Fruit fly (Drosophila melanogaster): ENCODE results near the gene CG14325.
A peak's percentile ranks its signal among the peaks of the same experiment; 100 is the strongest.

CG14325 gene

dm6 chr3R:17624968-17625367, 2.0 kb upstream of the CG14325 start, which contains the start of gene AttD:
AttD (plus strand) TSS chr3R:17625268.
- no peak for TF ChIP-seq Taf1 (GFP tag; IDR thresholded peaks at IDR 0.05)
- no peak for TF ChIP-seq ham (GFP tag; IDR thresholded peaks at IDR 0.05)
- no peak for TF ChIP-seq da (GFP tag; optimal IDR thresholded peaks at IDR 0.05)
- TF ChIP-seq PHDP (tag; optimal IDR thresholded peaks at IDR 0.05) = no peak
- TF ChIP-seq vnd (GFP tag; IDR thresholded peaks at IDR 0.05; ENCODE audit: partially characterized antibody) = no peak; the same call in 2 of the 3 replicates
- no peak for TF ChIP-seq CG2678 (tag; optimal IDR thresholded peaks at IDR 0.05)
- TF ChIP-seq unpg (GFP tag; optimal IDR thresholded peaks at IDR 0.05) = no peak
- no peak for TF ChIP-seq zf30C (GFP tag; optimal IDR thresholded peaks at IDR 0.05)

dm6 chr3R:17630417-17630816, 3.5 kb downstream of the CG14325 start, which contains the start of gene CG43175:
CG43175 (plus strand) TSS chr3R:17630717.
- TF ChIP-seq CG10274 (GFP tag; optimal IDR thresholded peaks at IDR 0.05) (no peak), CG2129 (GFP tag; IDR thresholded peaks at IDR 0.05; ENCODE audit: partially characterized antibody) (no peak), Mrtf (GFP tag; IDR thresholded peaks at IDR 0.05) (no peak), p53 (GFP tag; optimal IDR thresholded peaks at IDR 0.05) (no peak)

dm6 chr3R:17631176-17631865, 4.4 kb downstream of the CG14325 start:
- TF ChIP-seq Dbx (GFP tag; IDR thresholded peaks at IDR 0.05) (no peak), CG1603 (tag; optimal IDR thresholded peaks at IDR 0.05) (no peak), CG11504 (tag; optimal IDR thresholded peaks at IDR 0.05) (peak; percentile 33), Hmx (GFP tag; optimal IDR thresholded peaks at IDR 0.05) (no peak), CG6791 (GFP tag; IDR thresholded peaks at IDR 0.05; ENCODE audit: partially characterized antibody) (peak; percentile 20; the same call in 1 of the 3 replicates), Trl (optimal IDR thresholded peaks at IDR 0.05) (no peak), Trl (GFP tag; optimal IDR thresholded peaks at IDR 0.05) (no peak), ap (GFP tag; IDR thresholded peaks at IDR 0.05) (no peak), CG4282 (GFP tag; optimal IDR thresholded peaks at IDR 0.05) (no peak), CG7839 (tag; optimal IDR thresholded peaks at IDR 0.05) (peak; percentile 10), Oaz (GFP tag; IDR thresholded peaks at IDR 0.05) (no peak), CG10267 (tag; optimal IDR thresholded peaks at IDR 0.05) (no peak), CG7963 (GFP tag; IDR thresholded peaks at IDR 0.05; ENCODE audit: partially characterized antibody) (no peak), sens-2 (GFP tag; IDR thresholded peaks at IDR 0.05) (no peak), CG10959 (GFP tag; IDR thresholded peaks at IDR 0.05) (no peak), CG4854 (GFP tag; optimal IDR thresholded peaks at IDR 0.05) (no peak), HLH4C (GFP tag; IDR thresholded peaks at IDR 0.05; ENCODE audit: partially characterized antibody) (no peak), ATbp (GFP tag; optimal IDR thresholded peaks at IDR 0.05) (no peak), CG10321 (GFP tag; IDR thresholded peaks at IDR 0.05) (no peak), NC2β (GFP tag; optimal IDR thresholded peaks at IDR 0.05) (no peak), ems (GFP tag; optimal IDR thresholded peaks at IDR 0.05) (no peak), Side (GFP tag; optimal IDR thresholded peaks at IDR 0.05) (no peak), fd102C (GFP tag; optimal IDR thresholded peaks at IDR 0.05) (no peak), CG42726 (GFP tag; IDR thresholded peaks at IDR 0.05; ENCODE audit: partially characterized antibody) (0 out of 2 replicates have a peak, but pooled peaks have one; percentile 22), Antp (GFP tag; optimal IDR thresholded peaks at IDR 0.05) (no peak), fd3F (GFP tag; optimal IDR thresholded peaks at IDR 0.05) (no peak), CG17359 (tag; optimal IDR thresholded peaks at IDR 0.05) (peak; percentile 37), tna (GFP tag; IDR thresholded peaks at IDR 0.05; ENCODE audit: partially characterized antibody) (no peak), nmo (GFP tag; optimal IDR thresholded peaks at IDR 0.05) (peak; percentile 38), CoRest (tag; optimal IDR thresholded peaks at IDR 0.05) (peak; percentile 1), CG4424 (GFP tag; optimal IDR thresholded peaks at IDR 0.05) (no peak), bcd (GFP tag; optimal IDR thresholded peaks at IDR 0.05) (no peak), jumu (GFP tag; optimal IDR thresholded peaks at IDR 0.05) (no peak), Sin3A (optimal IDR thresholded peaks at IDR 0.05) (no peak), Dp (GFP tag; optimal IDR thresholded peaks at IDR 0.05) (no peak), PHDP (tag; optimal IDR thresholded peaks at IDR 0.05) (no peak)
